Worm (Caenorhabditis elegans) whole organism, L2 larva: ENCODE results near the gene sri-57.

Experiments
- ZK546.5 ChIP-seq: sonication (generic microtip); optimal IDR thresholded peaks from 2 replicates; lab custom pipeline; 2017; ENCODE audit warnings: missing biosample characterization, missing genetic modification characterization
- ama-1 ChIP-seq: fragments of 150-350 bp; optimal IDR thresholded peaks from 2 replicates; lab custom pipeline; 2018; ENCODE audit warnings: inconsistent platforms
- elt-3 ChIP-seq: sonication (generic microtip); optimal IDR thresholded peaks from 2 replicates; lab custom pipeline; 2017; ENCODE audit warnings: missing biosample characterization, missing genetic modification characterization
- lin-13 ChIP-seq: fragments of 150-350 bp; optimal IDR thresholded peaks from 2 replicates; lab custom pipeline; 2014; ENCODE audit warnings: missing biosample characterization, missing genetic modification reagents, missing genetic modification characterization
- lin-39 ChIP-seq: fragments of 150-350 bp; optimal IDR thresholded peaks from 2 replicates; lab custom pipeline; 2014; ENCODE audit warnings: missing biosample characterization, missing genetic modification reagents, missing genetic modification characterization
- lsy-2 ChIP-seq, 2 experiments: fragments of 150-350 bp in 1 of 2; sonication (generic microtip) in 1 of 2; optimal IDR thresholded peaks; 2 replicates each; lab custom pipeline; 2014 to 2017; ENCODE audit warnings: missing biosample characterization in 2 of 2, missing genetic modification characterization in 2 of 2
- mab-5 ChIP-seq: fragments of 150-350 bp; optimal IDR thresholded peaks from 2 replicates; lab custom pipeline; 2014; ENCODE audit warnings: missing biosample characterization, missing genetic modification characterization
- nhr-10 ChIP-seq: sonication (generic microtip); optimal IDR thresholded peaks from 2 replicates; lab custom pipeline; 2017; ENCODE audit warnings: missing biosample characterization, missing genetic modification characterization
- skn-1 ChIP-seq: sonication (generic microtip); optimal IDR thresholded peaks from 2 replicates; lab custom pipeline; 2017; ENCODE audit warnings: missing biosample characterization, missing genetic modification characterization
- snpc-4 ChIP-seq: fragments of 150-350 bp; optimal IDR thresholded peaks from 2 replicates; lab custom pipeline; 2014; ENCODE audit warnings: missing biosample characterization, missing genetic modification characterization
- unc-39 ChIP-seq: fragments of 150-350 bp; optimal IDR thresholded peaks from 2 replicates; lab custom pipeline; 2014; ENCODE audit warnings: missing biosample characterization, missing genetic modification characterization
- unc-62 ChIP-seq: fragments of 150-350 bp; optimal IDR thresholded peaks from 2 replicates; lab custom pipeline; 2014; ENCODE audit warnings: missing biosample characterization, missing genetic modification reagents, missing genetic modification characterization
- zag-1 ChIP-seq: fragments of 150-350 bp; optimal IDR thresholded peaks from 2 replicates; lab custom pipeline; 2014; ENCODE audit warnings: missing biosample characterization, missing genetic modification characterization

DNA sequence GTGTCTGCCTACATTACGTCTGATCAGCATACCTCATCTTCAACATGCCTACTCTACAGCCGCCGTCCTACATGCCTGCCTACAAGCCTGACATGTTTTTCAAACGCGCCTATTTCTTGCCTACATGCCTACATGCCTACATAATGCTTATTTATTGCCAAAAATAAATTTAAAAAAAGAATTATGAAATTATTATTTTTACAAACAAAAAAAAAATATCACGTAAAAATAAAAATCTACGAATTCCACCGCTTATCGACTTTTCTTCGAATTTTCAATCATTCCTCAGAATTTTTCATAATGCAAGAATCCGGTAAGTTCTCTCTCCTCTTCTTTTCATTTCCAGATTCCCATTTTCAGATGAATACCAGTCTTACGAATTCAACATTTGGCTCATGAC lies 49.7 kb downstream of the sri-57 start, which contains the start of gene D2062.5:
- TF ChIP-seq ZK546.5 (tag; lab: Kevin White, UChicago) (no peak), zag-1 (tag; lab: Kevin White, UChicago) (no peak), snpc-4 (tag; lab: Kevin White, UChicago) (no peak), ama-1 (lab: Kevin White, UChicago) (no peak), unc-39 (tag; lab: Kevin White, UChicago) (no peak), lsy-2 (tag; optimal IDR thresholded peaks at IDR 0.05; lab: Kevin White, UChicago) (no peak), unc-62 (GFP tag; lab: Kevin White, UChicago) (no peak), skn-1 (no peak), elt-3 (tag; lab: Kevin White, UChicago) (no peak), nhr-10 (tag; lab: Kevin White, UChicago) (no peak), mab-5 (tag; lab: Kevin White, UChicago) (no peak), lin-13 (GFP tag; lab: Kevin White, UChicago) (no peak), lin-39 (tag; lab: Kevin White, UChicago) (no peak)
